Worm (Caenorhabditis elegans) whole organism, L1 larva: ENCODE data around the gene F55A11.11.

Experiments
- alr-1 ChIP-seq: fragments of 200-800 bp; sonication (Bioruptor generic); optimal IDR thresholded peaks from 2 replicates; lab custom pipeline; 2018; ENCODE audit warnings: borderline replicate concordance, mild to moderate bottlenecking, missing genetic modification characterization, missing compliant biosample characterization
- ceh-88 ChIP-seq: fragments of 200-800 bp; sonication (Bioruptor generic); IDR thresholded peaks from 2 replicates; pipeline ENCODE4 v1.3.6; 2022; ENCODE audit warnings: missing genetic modification characterization, missing compliant biosample characterization
- efl-1 ChIP-seq, 4 experiments: fragments of 150-350 bp; optimal IDR thresholded peaks in 3 of 4; peaks in 1 of 4; 1 replicate in 1 of 4; 2 replicates in 3 of 4; lab custom pipeline; 2014; ENCODE audit warnings: missing biosample characterization in 2 of 4, missing genetic modification characterization in 2 of 4, missing genetic modification reagents in 2 of 4
- fkh-10 ChIP-seq: sonication (generic microtip); optimal IDR thresholded peaks from 2 replicates; lab custom pipeline; 2017; ENCODE audit warnings: missing biosample characterization, missing genetic modification reagents, missing genetic modification characterization
- lin-13 ChIP-seq: fragments of 150-350 bp; optimal IDR thresholded peaks from 2 replicates; lab custom pipeline; 2014; ENCODE audit warnings: missing biosample characterization, missing genetic modification reagents, missing genetic modification characterization
- nhr-12 ChIP-seq: sonication (generic microtip); optimal IDR thresholded peaks from 2 replicates; lab custom pipeline; 2017; ENCODE audit warnings: missing biosample characterization, missing genetic modification characterization
- nhr-28 ChIP-seq: fragments of 150-350 bp; optimal IDR thresholded peaks from 2 replicates; lab custom pipeline; 2014; ENCODE audit warnings: missing biosample characterization, missing genetic modification characterization
- nhr-76 ChIP-seq: sonication (generic microtip); optimal IDR thresholded peaks from 2 replicates; lab custom pipeline; 2017; ENCODE audit warnings: missing biosample characterization, missing genetic modification characterization
- sup-37 ChIP-seq: fragments of 200-800 bp; sonication (Bioruptor generic); optimal IDR thresholded peaks from 2 replicates; lab custom pipeline; 2018; ENCODE audit warnings: mild to moderate bottlenecking, missing genetic modification characterization, missing compliant biosample characterization
- unc-62 ChIP-seq: fragments of 150-350 bp; optimal IDR thresholded peaks from 2 replicates; lab custom pipeline; 2014; ENCODE audit warnings: missing biosample characterization, missing genetic modification reagents, missing genetic modification characterization
- unc-98 ChIP-seq: fragments of 200-800 bp; sonication (Bioruptor generic); IDR thresholded peaks from 2 replicates; pipeline ENCODE4 v1.3.6; 2022; ENCODE audit warnings: missing genetic modification characterization, missing compliant biosample characterization

DNA sequence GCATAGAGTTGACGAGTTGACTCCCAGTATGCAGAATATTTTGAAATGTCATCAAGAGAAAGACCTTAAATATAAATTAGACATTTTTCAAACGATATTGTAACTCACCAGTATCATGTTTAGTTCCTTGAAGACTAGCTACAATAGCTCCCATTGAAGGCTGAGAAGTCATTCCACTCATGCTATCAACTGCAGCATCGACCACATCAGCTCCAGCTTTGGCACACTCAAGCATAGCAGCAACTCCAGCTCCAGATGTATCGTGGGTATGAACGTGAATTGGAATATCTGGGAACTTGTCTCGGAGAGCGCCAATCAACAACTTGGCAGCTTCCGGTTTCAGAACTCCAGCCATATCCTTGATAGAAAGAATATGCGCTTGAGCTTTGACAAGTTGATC lies 36.5 kb downstream of the F55A11.11 start:
- TF ChIP-seq sup-37 (no peak), nhr-12 (tag; lab: Kevin White, UChicago) (no peak), unc-62 (GFP tag; lab: Kevin White, UChicago) (no peak), nhr-28 (no peak), efl-1 (optimal IDR thresholded peaks at IDR 0.05; lab: Kevin White, UChicago) (no peak), efl-1 (GFP tag; optimal IDR thresholded peaks at IDR 0.05 in 1 of 2; lab: Kevin White, UChicago) (peak in 1 of 2 experiments; percentile 65), alr-1 (no peak), nhr-76 (tag; lab: Kevin White, UChicago) (no peak), fkh-10 (GFP tag; lab: Kevin White, UChicago) (no peak), ceh-88 (GFP tag; lab: Robert Waterston, UW) (no peak), lin-13 (GFP tag; lab: Kevin White, UChicago) (no peak), unc-98 (GFP tag; lab: Robert Waterston, UW) (no peak)
